Fruit fly (Drosophila melanogaster) whole organism, embryonic: ENCODE measurements around the gene ND-23.

Source experiments
- Ada2b ChIP-seq: fragments of 200-800 bp; sonication (Bioruptor generic); IDR thresholded peaks from 2 replicates; pipeline ENCODE4 v1.3.6; 2022; ENCODE audit warnings: missing biosample characterization, missing genetic modification characterization
- Asciz ChIP-seq: fragments of 200-800 bp; sonication (Bioruptor generic); optimal IDR thresholded peaks from 2 replicates; lab custom pipeline; 2017; ENCODE audit warnings: missing biosample characterization, mild to moderate bottlenecking, missing genetic modification characterization, missing genetic modification reagents
- BtbVII ChIP-seq: fragments of 200-800 bp; sonication (Bioruptor generic); optimal IDR thresholded peaks from 3 replicates; lab custom pipeline; 2017; ENCODE audit warnings: missing biosample characterization, mild to moderate bottlenecking, missing genetic modification characterization
- CG1024 ChIP-seq: fragments of 200-800 bp; sonication (Bioruptor generic); IDR thresholded peaks from 2 replicates; pipeline ENCODE4 v1.3.6; 2022; ENCODE audit warnings: missing biosample characterization, missing genetic modification characterization
- CG10462 ChIP-seq: fragments of 200-800 bp; sonication (Bioruptor generic); optimal IDR thresholded peaks from 2 replicates; lab custom pipeline; 2016; ENCODE audit warnings: missing biosample characterization, missing genetic modification characterization
- CG13123 ChIP-seq: fragments of 200-800 bp; sonication (Bioruptor generic); optimal IDR thresholded peaks from 2 replicates; lab custom pipeline; 2016; ENCODE audit warnings: missing biosample characterization, missing genetic modification characterization
- CG14441 ChIP-seq: fragments of 200-800 bp; sonication (Bioruptor generic); IDR thresholded peaks from 2 replicates; pipeline ENCODE4 v1.3.6; 2022; ENCODE audit warnings: missing biosample characterization, missing genetic modification characterization
- CG14710 ChIP-seq: fragments of 200-800 bp; sonication (Bioruptor generic); optimal IDR thresholded peaks from 3 replicates; lab custom pipeline; 2019; ENCODE audit warnings: missing biosample characterization, mild to moderate bottlenecking, missing genetic modification characterization, moderate library complexity
- CG14860 ChIP-seq: fragments of 200-800 bp; sonication (Bioruptor generic); IDR thresholded peaks from 3 replicates; pipeline ENCODE4 v1.3.6; 2022; ENCODE audit warnings: missing biosample characterization, missing genetic modification characterization; ENCODE audit not compliant: partially characterized antibody
- CG1529 ChIP-seq: fragments of 200-800 bp; sonication (Bioruptor generic); optimal IDR thresholded peaks from 3 replicates; lab custom pipeline; 2018; ENCODE audit warnings: missing biosample characterization, missing genetic modification characterization
- CG15601 ChIP-seq: fragments of 200-800 bp; sonication (Bioruptor generic); optimal IDR thresholded peaks from 3 replicates; lab custom pipeline; 2019; ENCODE audit warnings: missing biosample characterization, mild to moderate bottlenecking, missing genetic modification characterization, moderate library complexity
- CG2712 ChIP-seq: fragments of 200-800 bp; optimal IDR thresholded peaks from 3 replicates; lab custom pipeline; 2019; ENCODE audit warnings: missing biosample characterization, mild to moderate bottlenecking, missing genetic modification characterization, moderate library complexity
- CG30020 ChIP-seq: fragments of 200-800 bp; optimal IDR thresholded peaks from 2 replicates; lab custom pipeline; 2019; ENCODE audit warnings: missing biosample characterization, mild to moderate bottlenecking, missing genetic modification characterization, moderate library complexity
- CG42726 ChIP-seq: fragments of 200-800 bp; sonication (Bioruptor generic); IDR thresholded peaks from 2 replicates; pipeline ENCODE4 v1.3.6; 2022; ENCODE audit warnings: missing biosample characterization, missing genetic modification characterization; ENCODE audit not compliant: partially characterized antibody
- CG43689 ChIP-seq: fragments of 200-800 bp; sonication (Bioruptor generic); IDR thresholded peaks from 2 replicates; pipeline ENCODE4 v1.3.6; 2022; ENCODE audit warnings: missing biosample characterization, missing genetic modification characterization
- CG6854 ChIP-seq: fragments of 200-800 bp; sonication (Bioruptor generic); optimal IDR thresholded peaks from 3 replicates; lab custom pipeline; 2017; ENCODE audit warnings: missing biosample characterization, mild to moderate bottlenecking, missing genetic modification characterization
- CG8290 ChIP-seq, 3 experiments: fragments of 200-800 bp; sonication (Bioruptor generic); optimal IDR thresholded peaks; 2 replicates each; lab custom pipeline; 2016 to 2019; ENCODE audit warnings: missing biosample characterization in 3 of 3, missing genetic modification characterization in 3 of 3, mild to moderate bottlenecking in 2 of 3, moderate library complexity in 1 of 3
- CG8944 ChIP-seq: fragments of 200-800 bp; sonication (Bioruptor generic); optimal IDR thresholded peaks from 3 replicates; lab custom pipeline; 2016; ENCODE audit warnings: missing biosample characterization, missing genetic modification characterization
- CG9932 ChIP-seq: fragments of 200-800 bp; sonication (Bioruptor generic); IDR thresholded peaks from 2 replicates; pipeline ENCODE4 v1.3.6; 2022; ENCODE audit warnings: missing biosample characterization, missing genetic modification characterization
- Chrac-16 ChIP-seq: fragments of 200-800 bp; sonication (Bioruptor generic); optimal IDR thresholded peaks from 3 replicates; lab custom pipeline; 2016; ENCODE audit warnings: missing biosample characterization, missing genetic modification characterization
- D19B ChIP-seq: fragments of 200-800 bp; sonication (Bioruptor generic); optimal IDR thresholded peaks from 2 replicates; lab custom pipeline; 2017; ENCODE audit warnings: missing biosample characterization, mild to moderate bottlenecking, missing genetic modification characterization
- Dbx ChIP-seq: fragments of 200-800 bp; sonication (Bioruptor generic); IDR thresholded peaks from 3 replicates; pipeline ENCODE4 v1.3.6; 2022; ENCODE audit warnings: missing biosample characterization, missing genetic modification characterization
- Elba2 ChIP-seq: fragments of 200-800 bp; sonication (Bioruptor generic); optimal IDR thresholded peaks from 3 replicates; lab custom pipeline; 2016; ENCODE audit warnings: missing biosample characterization, missing genetic modification characterization
- Hmx ChIP-seq: fragments of 200-800 bp; sonication (Bioruptor generic); optimal IDR thresholded peaks from 2 replicates; lab custom pipeline; 2016; ENCODE audit warnings: missing biosample characterization, missing genetic modification characterization
- Lpt ChIP-seq: fragments of >200 bp; optimal IDR thresholded peaks from 2 replicates; lab custom pipeline; 2018; ENCODE audit warnings: missing biosample characterization, missing genetic modification characterization
- Myb ChIP-seq: fragments of 200-800 bp; sonication (Bioruptor generic); optimal IDR thresholded peaks from 2 replicates; lab custom pipeline; 2016; ENCODE audit warnings: missing biosample characterization, missing genetic modification characterization
- NfI ChIP-seq: fragments of 200-800 bp; sonication (Bioruptor generic); optimal IDR thresholded peaks from 3 replicates; lab custom pipeline; 2018; ENCODE audit warnings: missing biosample characterization, mild to moderate bottlenecking, missing genetic modification characterization, moderate library complexity
- Rfx ChIP-seq: fragments of 200-800 bp; sonication (Bioruptor generic); IDR thresholded peaks from 2 replicates; pipeline ENCODE4 v1.3.6; 2022; ENCODE audit warnings: missing biosample characterization, missing genetic modification characterization
- Sin3A ChIP-seq: fragments of >200 bp; optimal IDR thresholded peaks from 2 replicates; lab custom pipeline; 2018
- Sox100B ChIP-seq: fragments of 200-800 bp; sonication (Bioruptor generic); optimal IDR thresholded peaks from 3 replicates; lab custom pipeline; 2018; ENCODE audit warnings: missing biosample characterization, mild to moderate bottlenecking, missing genetic modification characterization
- crol ChIP-seq: fragments of 200-800 bp; sonication (Bioruptor generic); IDR thresholded peaks from 2 replicates; pipeline ENCODE4 v1.3.6; 2022; ENCODE audit warnings: missing biosample characterization, missing genetic modification characterization
- crp ChIP-seq, 2 experiments: fragments of 200-800 bp; sonication (Bioruptor generic); optimal IDR thresholded peaks; 2 replicates in 1 of 2; 3 replicates in 1 of 2; lab custom pipeline; 2017; ENCODE audit warnings: missing biosample characterization in 2 of 2, missing genetic modification characterization in 2 of 2, mild to moderate bottlenecking in 1 of 2, moderate library complexity in 1 of 2
- dm ChIP-seq: fragments of 200-800 bp; sonication (Bioruptor generic); optimal IDR thresholded peaks from 3 replicates; lab custom pipeline; 2016; ENCODE audit warnings: missing biosample characterization, missing genetic modification characterization
- fd96Cb ChIP-seq: fragments of 200-800 bp; sonication (Bioruptor generic); optimal IDR thresholded peaks from 2 replicates; lab custom pipeline; 2018; ENCODE audit warnings: missing biosample characterization, mild to moderate bottlenecking, missing genetic modification characterization, moderate library complexity
- gfzf ChIP-seq: fragments of 200-800 bp; sonication (Bioruptor generic); optimal IDR thresholded peaks from 2 replicates; lab custom pipeline; 2016; ENCODE audit warnings: missing biosample characterization, mild to moderate bottlenecking, missing genetic modification characterization, moderate library complexity
- inv ChIP-seq: fragments of 200-800 bp; sonication (Bioruptor generic); IDR thresholded peaks from 2 replicates; pipeline ENCODE4 v1.3.6; 2022; ENCODE audit warnings: missing biosample characterization, missing genetic modification characterization; ENCODE audit not compliant: partially characterized antibody
- jigr1 ChIP-seq: fragments of 200-800 bp; sonication (Bioruptor generic); IDR thresholded peaks from 3 replicates; pipeline ENCODE4 v1.3.6; 2022; ENCODE audit warnings: missing biosample characterization, missing genetic modification characterization
- ken ChIP-seq: fragments of 200-800 bp; sonication (Bioruptor generic); IDR thresholded peaks from 3 replicates; pipeline ENCODE4 v1.3.6; 2022; ENCODE audit warnings: missing biosample characterization, missing genetic modification characterization
- lov ChIP-seq, 2 experiments: fragments of 200-800 bp in 1 of 2; fragments of >200 bp in 1 of 2; sonication (Bioruptor generic) in 1 of 2; IDR thresholded peaks in 1 of 2; optimal IDR thresholded peaks in 1 of 2; 2 replicates in 1 of 2; 3 replicates in 1 of 2; pipeline versions ENCODE4 v1.3.6 to Lab custom; 2017 to 2022; ENCODE audit warnings: missing biosample characterization in 1 of 2, missing genetic modification characterization in 1 of 2
- nerfin-2 ChIP-seq: fragments of 200-800 bp; sonication (Bioruptor generic); IDR thresholded peaks from 2 replicates; pipeline ENCODE4 v1.3.6; 2022; ENCODE audit warnings: missing biosample characterization, missing genetic modification characterization; ENCODE audit not compliant: partially characterized antibody
- nom ChIP-seq: fragments of 200-800 bp; sonication (Bioruptor generic); optimal IDR thresholded peaks from 2 replicates; lab custom pipeline; 2017; ENCODE audit warnings: missing biosample characterization, missing genetic modification characterization, mild to moderate bottlenecking, moderate library complexity, missing genetic modification reagents
- org-1 ChIP-seq: fragments of 200-800 bp; sonication (Bioruptor generic); optimal IDR thresholded peaks from 2 replicates; lab custom pipeline; 2017; ENCODE audit warnings: missing biosample characterization, missing genetic modification characterization
- sisA ChIP-seq: fragments of 200-800 bp; sonication (Bioruptor generic); IDR thresholded peaks from 2 replicates; pipeline ENCODE4 v1.3.6; 2022; ENCODE audit warnings: missing biosample characterization, missing genetic modification characterization
- trem ChIP-seq: fragments of 200-800 bp; optimal IDR thresholded peaks from 3 replicates; lab custom pipeline; 2019; ENCODE audit warnings: missing biosample characterization, mild to moderate bottlenecking, missing genetic modification characterization, moderate library complexity
- twi ChIP-seq: fragments of 200-800 bp; optimal IDR thresholded peaks from 2 replicates; lab custom pipeline; 2019; ENCODE audit warnings: missing biosample characterization, mild to moderate bottlenecking, missing genetic modification characterization, moderate library complexity
- tx ChIP-seq: fragments of 200-800 bp; sonication (Bioruptor generic); optimal IDR thresholded peaks from 2 replicates; lab custom pipeline; 2016; ENCODE audit warnings: missing biosample characterization, missing genetic modification characterization
- wdn ChIP-seq: fragments of 200-800 bp; sonication (Bioruptor generic); IDR thresholded peaks from 2 replicates; pipeline ENCODE4 v1.3.6; 2022; ENCODE audit warnings: missing biosample characterization, missing genetic modification characterization
- yki ChIP-seq: fragments of >200 bp; optimal IDR thresholded peaks from 3 replicates; lab custom pipeline; 2018
- zfh2 ChIP-seq: fragments of 200-800 bp; sonication (Bioruptor generic); optimal IDR thresholded peaks from 2 replicates; lab custom pipeline; 2016; ENCODE audit warnings: missing biosample characterization, missing genetic modification characterization

Gene ND-23

dm6 chr3R:15793372-15793802 is 43.5 kb downstream of the ND-23 start, which contains the start of gene nsl1 (continued):
- TF ChIP-seq sisA (GFP tag; lab: Robert Waterston, UW) (peak; percentile 44; the same call in 1 of the 2 replicates), Sox100B (GFP tag; lab: Kevin White, UChicago) (no peak), nom (GFP tag; lab: Kevin White, UChicago) (peak; percentile 88), CG14710 (tag; lab: Kevin White, UChicago) (peak; percentile 74), CG8290 (GFP tag; optimal IDR thresholded peaks at IDR 0.05; lab: Kevin White, UChicago) (peak; percentile 35), CG8290 (tag; optimal IDR thresholded peaks at IDR 0.05; lab: Kevin White, UChicago) (peak; percentile 30 to 68), lov (optimal IDR thresholded peaks at IDR 0.05; lab: Kevin White, UChicago) (no peak), lov (GFP tag; IDR thresholded peaks at IDR 0.05; lab: Robert Waterston, UW) (0 out of 3 replicates have a peak, but pooled peaks have one; percentile 5), Lpt (GFP tag; lab: Kevin White, UChicago) (no peak), CG13123 (no peak), gfzf (GFP tag; lab: Kevin White, UChicago) (peak; percentile 7), jigr1 (GFP tag; lab: Robert Waterston, UW) (no peak), zfh2 (peak; percentile 42), BtbVII (GFP tag; lab: Kevin White, UChicago) (no peak), NfI (peak; percentile 42), Ada2b (GFP tag; lab: Robert Waterston, UW) (no peak), org-1 (GFP tag; lab: Kevin White, UChicago) (no peak), CG1024 (no peak), crol (GFP tag; lab: Robert Waterston, UW) (no peak), inv (GFP tag; lab: Robert Waterston, UW) (peak; percentile 97), CG42726 (GFP tag; lab: Robert Waterston, UW) (peak; percentile 94), nerfin-2 (GFP tag; lab: Robert Waterston, UW) (peak; percentile 94), CG14860 (GFP tag; lab: Robert Waterston, UW) (peak; percentile 97), CG6854 (GFP tag; lab: Kevin White, UChicago) (no peak), tx (GFP tag; lab: Kevin White, UChicago) (no peak)
- TF ChIP-seq, all 482 proteins: peak for 224

dm6 chr3R:15792427-15792826 is 44.5 kb downstream of the ND-23 start, which contains the start of gene Acyp2:
Acyp2 (plus strand) TSS chr3R:15792688.
- TF ChIP-seq CG30020 (tag; lab: Kevin White, UChicago) (peak; percentile 8), CG2712 (tag; lab: Kevin White, UChicago) (peak; percentile 60), CG9932 (peak; percentile 70), wdn (GFP tag; lab: Robert Waterston, UW) (peak; percentile 6; the same call in 1 of the 2 replicates), D19B (GFP tag; lab: Kevin White, UChicago) (peak; percentile 6), CG15601 (tag; lab: Kevin White, UChicago) (peak; percentile 31), twi (tag; lab: Kevin White, UChicago) (no peak), Dbx (peak; percentile 63; the same call in 2 of the 3 replicates), nerfin-2 (GFP tag; lab: Robert Waterston, UW) (no peak), CG14441 (GFP tag; lab: Robert Waterston, UW) (0 out of 2 replicates have a peak, but pooled peaks have one; percentile 17), CG1529 (GFP tag; lab: Kevin White, UChicago) (no peak), Chrac-16 (GFP tag; lab: Kevin White, UChicago) (peak; percentile 35), Asciz (GFP tag; lab: Kevin White, UChicago) (no peak), Sin3A (lab: Kevin White, UChicago) (peak; percentile 35), fd96Cb (tag; lab: Kevin White, UChicago) (no peak), Rfx (peak; percentile 74), Myb (GFP tag; lab: Kevin White, UChicago) (peak; percentile 96), yki (no peak), trem (peak; percentile 59), CG8944 (peak; percentile 29), ken (no peak), dm (GFP tag; lab: Kevin White, UChicago) (peak; percentile 9), CG43689 (GFP tag; lab: Robert Waterston, UW) (no peak), crp (GFP tag; optimal IDR thresholded peaks at IDR 0.05; lab: Kevin White, UChicago) (no peak), Elba2 (GFP tag; lab: Kevin White, UChicago) (peak; percentile 8), Hmx (no peak), Ada2b (GFP tag; lab: Robert Waterston, UW) (0 out of 2 replicates have a peak, but pooled peaks have one; percentile 11), CG10462 (peak; percentile 68)
